Fruit fly (Drosophila melanogaster): ENCODE measurements around the gene GAA1.
A peak's percentile ranks its signal among the peaks of the same experiment; 100 is the strongest.

Gene GAA1

DNA sequence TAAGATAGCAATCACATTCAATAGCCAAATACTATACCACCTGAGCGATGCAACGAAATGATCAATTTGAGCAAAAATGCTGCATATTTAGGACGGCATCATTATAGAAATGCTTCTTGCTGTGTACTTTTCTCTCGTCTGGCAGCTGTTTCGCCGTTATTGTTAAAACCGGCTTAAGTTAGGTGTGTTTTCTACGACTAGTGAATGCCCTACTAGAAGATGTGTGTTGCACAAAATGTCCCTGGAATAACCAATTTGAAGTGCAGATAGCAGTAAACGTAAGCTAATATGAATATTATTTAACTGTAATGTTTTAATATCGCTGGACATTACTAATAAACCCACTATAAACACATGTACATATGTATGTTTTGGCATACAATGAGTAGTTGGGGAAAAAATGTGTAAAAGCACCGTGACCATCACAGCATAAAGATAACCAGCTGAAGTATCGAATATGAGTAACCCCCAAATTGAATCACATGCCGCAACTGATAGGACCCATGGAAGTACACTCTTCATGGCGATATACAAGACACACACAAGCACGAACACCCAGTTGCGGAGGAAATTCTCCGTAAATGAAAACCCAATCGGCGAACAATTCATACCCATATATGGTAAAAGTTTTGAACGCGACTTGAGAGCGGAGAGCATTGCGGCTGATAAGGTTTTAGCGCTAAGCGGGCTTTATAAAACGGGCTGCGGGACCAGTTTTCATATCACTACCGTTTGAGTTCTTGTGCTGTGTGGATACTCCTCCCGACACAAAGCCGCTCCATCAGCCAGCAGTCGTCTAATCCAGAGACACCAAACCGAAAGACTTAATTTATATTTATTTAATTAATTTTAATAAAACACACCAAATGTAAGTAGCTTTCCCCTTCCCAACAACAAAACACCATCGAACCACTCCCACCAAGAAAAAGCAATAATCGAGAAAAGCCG is 27.3 kb upstream of the GAA1 start, which contains the start of gene Act5C (continued):
- peak; percentile 94 for TF ChIP-seq CG12071 (GFP tag; optimal IDR thresholded peaks at IDR 0.05)
- TF ChIP-seq CG33213 (GFP tag; optimal IDR thresholded peaks at IDR 0.05): peak; percentile 95
- peak; percentile 90 for TF ChIP-seq ranshi (GFP tag; IDR thresholded peaks at IDR 0.05)
- TF ChIP-seq CG1792 (GFP tag; optimal IDR thresholded peaks at IDR 0.05): peak; percentile 92
- TF ChIP-seq B-H1 (GFP tag; IDR thresholded peaks at IDR 0.05): peak; percentile 78
- TF ChIP-seq vfl (GFP tag; optimal IDR thresholded peaks at IDR 0.05): peak; percentile 79
- no peak for TF ChIP-seq lov (optimal IDR thresholded peaks at IDR 0.05)
- peak; percentile 94 for TF ChIP-seq lov (GFP tag; IDR thresholded peaks at IDR 0.05)
- peak; percentile 87 for TF ChIP-seq CG5245 (GFP tag; optimal IDR thresholded peaks at IDR 0.05)
- peak; percentile 90 for TF ChIP-seq CG12942 (GFP tag; optimal IDR thresholded peaks at IDR 0.05)
- peak; percentile 93 for TF ChIP-seq CG14710 (tag; optimal IDR thresholded peaks at IDR 0.05)
- TF ChIP-seq ac (GFP tag; optimal IDR thresholded peaks at IDR 0.05): peak; percentile 96
- TF ChIP-seq Sry-δ (GFP tag; optimal IDR thresholded peaks at IDR 0.05): peak; percentile 61
- no peak for TF ChIP-seq fru (optimal IDR thresholded peaks at IDR 0.05)
- TF ChIP-seq Elba2 (GFP tag; optimal IDR thresholded peaks at IDR 0.05): peak; percentile 74
- TF ChIP-seq CG1602 (GFP tag; optimal IDR thresholded peaks at IDR 0.05): peak; percentile 94
- TF ChIP-seq stwl (tag; optimal IDR thresholded peaks at IDR 0.05): peak; percentile 66
- peak; percentile 74 for TF ChIP-seq CG31388 (GFP tag; optimal IDR thresholded peaks at IDR 0.05)
- peak; percentile 97 for TF ChIP-seq gem (tag; optimal IDR thresholded peaks at IDR 0.05)
- no peak for TF ChIP-seq CG16813 (GFP tag; IDR thresholded peaks at IDR 0.05; ENCODE audit: partially characterized antibody)
- TF ChIP-seq br (optimal IDR thresholded peaks at IDR 0.05): no peak
- TF ChIP-seq CG14667 (GFP tag; IDR thresholded peaks at IDR 0.05): peak; percentile 89
- TF ChIP-seq CG10654 (GFP tag; optimal IDR thresholded peaks at IDR 0.05): peak; percentile 92
- TF ChIP-seq CG15601 (tag; optimal IDR thresholded peaks at IDR 0.05): peak; percentile 86
- peak; percentile 58 for TF ChIP-seq Adf1 (GFP tag; IDR thresholded peaks at IDR 0.05)
- TF ChIP-seq crc (GFP tag; optimal IDR thresholded peaks at IDR 0.05): peak; percentile 94
- TF ChIP-seq Ets65A (GFP tag): peak; percentile 99
- peak; percentile 92 for TF ChIP-seq her (GFP tag; optimal IDR thresholded peaks at IDR 0.05)
- peak; percentile 90 for TF ChIP-seq sim (GFP tag; IDR thresholded peaks at IDR 0.05)
- peak in 1 of 3 experiments; percentile 93 for TF ChIP-seq lola (GFP tag; optimal IDR thresholded peaks at IDR 0.05)
- TF ChIP-seq tll (GFP tag; optimal IDR thresholded peaks at IDR 0.05): peak in 1 of 2 experiments; percentile 53
- peak; percentile 88 for TF ChIP-seq CG6272 (GFP tag; IDR thresholded peaks at IDR 0.05)
- TF ChIP-seq HmgZ (tag; optimal IDR thresholded peaks at IDR 0.05): peak; percentile 90
- TF ChIP-seq zf30C (GFP tag; optimal IDR thresholded peaks at IDR 0.05): peak; percentile 100
- peak; percentile 87 for TF ChIP-seq Dip3 (GFP tag; optimal IDR thresholded peaks at IDR 0.05)
- peak; percentile 93 for TF ChIP-seq gcm (GFP tag; optimal IDR thresholded peaks at IDR 0.05)
- TF ChIP-seq mirr (GFP tag; optimal IDR thresholded peaks at IDR 0.05): peak; percentile 77
- TF ChIP-seq CG10321 (GFP tag; IDR thresholded peaks at IDR 0.05): peak; percentile 67; the same call in 1 of the 2 replicates
- peak; percentile 92 for TF ChIP-seq ab (GFP tag; optimal IDR thresholded peaks at IDR 0.05)
- peak; percentile 88 for TF ChIP-seq H15 (GFP tag; IDR thresholded peaks at IDR 0.05)
- TF ChIP-seq scrt (GFP tag; optimal IDR thresholded peaks at IDR 0.05): peak; percentile 92
- TF ChIP-seq Taf1 (GFP tag; IDR thresholded peaks at IDR 0.05): peak; percentile 72
- TF ChIP-seq gsb-n (tag; optimal IDR thresholded peaks at IDR 0.05): peak; percentile 95
- peak; percentile 80 for TF ChIP-seq CG11560 (tag; IDR thresholded peaks at IDR 0.05)
- peak; percentile 95 for TF ChIP-seq Hsf (GFP tag; optimal IDR thresholded peaks at IDR 0.05)
- TF ChIP-seq gcm2 (GFP tag; optimal IDR thresholded peaks at IDR 0.05): peak; percentile 90
- no peak for TF ChIP-seq Dll (GFP tag; IDR thresholded peaks at IDR 0.05; ENCODE audit: partially characterized antibody)
- TF ChIP-seq tap (tag; optimal IDR thresholded peaks at IDR 0.05): peak; percentile 95
- peak; percentile 93 for TF ChIP-seq NC2α (GFP tag; optimal IDR thresholded peaks at IDR 0.05)
- TF ChIP-seq corto (GFP tag; optimal IDR thresholded peaks at IDR 0.05): no peak

Measured in whole organism, embryonic.